Fruit fly (Drosophila melanogaster) whole organism, embryonic: ENCODE results near the gene Fitm.
A peak's percentile ranks its signal among the peaks of the same experiment; 100 is the strongest.

Experiments
- B-H1 ChIP-seq: fragments of 200-800 bp; sonication (Bioruptor generic); IDR thresholded peaks from 3 replicates; pipeline ENCODE4 v1.3.6; 2022; ENCODE audit warnings: missing biosample characterization, missing genetic modification characterization
- CG10209 ChIP-seq: fragments of 200-800 bp; sonication (Bioruptor generic); optimal IDR thresholded peaks from 3 replicates; lab custom pipeline; 2017; ENCODE audit warnings: missing biosample characterization, mild to moderate bottlenecking, missing genetic modification characterization, missing genetic modification reagents
- CG11456 ChIP-seq: fragments of 200-800 bp; sonication (Bioruptor generic); IDR thresholded peaks from 3 replicates; pipeline ENCODE4 v1.3.6; 2022; ENCODE audit warnings: missing biosample characterization, missing genetic modification characterization
- CG12155 ChIP-seq: fragments of 200-800 bp; sonication (Bioruptor generic); optimal IDR thresholded peaks from 3 replicates; lab custom pipeline; 2016; ENCODE audit warnings: missing biosample characterization, missing genetic modification characterization
- CG12391 ChIP-seq: fragments of 200-800 bp; sonication (Bioruptor generic); optimal IDR thresholded peaks from 3 replicates; lab custom pipeline; 2018; ENCODE audit warnings: missing biosample characterization, mild to moderate bottlenecking, missing genetic modification characterization, moderate library complexity
- CG12769 ChIP-seq: fragments of 200-800 bp; sonication (Bioruptor generic); optimal IDR thresholded peaks from 2 replicates; lab custom pipeline; 2019; ENCODE audit warnings: missing biosample characterization, mild to moderate bottlenecking, missing genetic modification characterization, moderate library complexity
- CG13123 ChIP-seq: fragments of 200-800 bp; sonication (Bioruptor generic); optimal IDR thresholded peaks from 2 replicates; lab custom pipeline; 2016; ENCODE audit warnings: missing biosample characterization, missing genetic modification characterization
- CG13775 ChIP-seq: fragments of 200-800 bp; sonication (Bioruptor generic); optimal IDR thresholded peaks from 3 replicates; lab custom pipeline; 2017; ENCODE audit warnings: missing biosample characterization, mild to moderate bottlenecking, missing genetic modification characterization
- CG15011 ChIP-seq: fragments of 200-800 bp; sonication (Bioruptor generic); optimal IDR thresholded peaks from 3 replicates; lab custom pipeline; 2018; ENCODE audit warnings: missing biosample characterization, mild to moderate bottlenecking, missing genetic modification characterization
- CG2712 ChIP-seq: fragments of 200-800 bp; optimal IDR thresholded peaks from 3 replicates; lab custom pipeline; 2019; ENCODE audit warnings: missing biosample characterization, mild to moderate bottlenecking, missing genetic modification characterization, moderate library complexity
- CG2875 ChIP-seq: fragments of 200-800 bp; sonication (Bioruptor generic); optimal IDR thresholded peaks from 2 replicates; lab custom pipeline; 2017; ENCODE audit warnings: missing biosample characterization, mild to moderate bottlenecking, missing genetic modification characterization, missing genetic modification reagents
- CG30403 ChIP-seq: fragments of 200-800 bp; sonication (Bioruptor generic); optimal IDR thresholded peaks from 3 replicates; lab custom pipeline; 2016; ENCODE audit warnings: missing biosample characterization, missing genetic modification characterization
- CG32532 ChIP-seq: fragments of 200-800 bp; sonication (Bioruptor generic); IDR thresholded peaks from 2 replicates; pipeline ENCODE4 v1.3.6; 2022; ENCODE audit warnings: missing biosample characterization, missing genetic modification characterization
- CG4282 ChIP-seq: fragments of 200-800 bp; sonication (Bioruptor generic); optimal IDR thresholded peaks from 2 replicates; lab custom pipeline; 2016; ENCODE audit warnings: missing biosample characterization, missing genetic modification characterization
- CG4854 ChIP-seq: fragments of 200-800 bp; sonication (Bioruptor generic); optimal IDR thresholded peaks from 2 replicates; lab custom pipeline; 2016; ENCODE audit warnings: missing biosample characterization, missing genetic modification characterization, inconsistent platforms
- CG6683 ChIP-seq: fragments of 200-800 bp; sonication (Bioruptor generic); optimal IDR thresholded peaks from 2 replicates; lab custom pipeline; 2017; ENCODE audit warnings: missing biosample characterization, mild to moderate bottlenecking, missing genetic modification characterization, missing genetic modification reagents
- CG7839 ChIP-seq: fragments of 200-800 bp; sonication (Bioruptor generic); optimal IDR thresholded peaks from 3 replicates; lab custom pipeline; 2018; ENCODE audit warnings: missing biosample characterization, mild to moderate bottlenecking, missing genetic modification characterization, moderate library complexity
- CG8924 ChIP-seq: fragments of 200-800 bp; optimal IDR thresholded peaks from 3 replicates; lab custom pipeline; 2019; ENCODE audit warnings: missing biosample characterization, mild to moderate bottlenecking, missing genetic modification characterization, moderate library complexity
- Deaf1 ChIP-seq: fragments of 200-800 bp; optimal IDR thresholded peaks from 3 replicates; lab custom pipeline; 2019; ENCODE audit warnings: missing biosample characterization, mild to moderate bottlenecking, missing genetic modification characterization, moderate library complexity
- Dfd ChIP-seq, 2 experiments: fragments of >200 bp; optimal IDR thresholded peaks; 2 replicates each; lab custom pipeline; 2017; ENCODE audit warnings: missing biosample characterization in 2 of 2, missing genetic modification characterization in 2 of 2
- Dip3 ChIP-seq: fragments of 200-800 bp; sonication (Bioruptor generic); optimal IDR thresholded peaks from 3 replicates; lab custom pipeline; 2016; ENCODE audit warnings: missing biosample characterization, missing genetic modification characterization
- HLH3B ChIP-seq: fragments of 200-800 bp; sonication (Bioruptor generic); IDR thresholded peaks from 2 replicates; pipeline ENCODE4 v1.3.6; 2022; ENCODE audit warnings: missing biosample characterization, missing genetic modification characterization
- Hr3 ChIP-seq: fragments of 200-800 bp; sonication (Bioruptor generic); optimal IDR thresholded peaks from 3 replicates; lab custom pipeline; 2016; ENCODE audit warnings: missing biosample characterization, missing genetic modification characterization
- Lhr ChIP-seq: fragments of 200-800 bp; sonication (Bioruptor generic); optimal IDR thresholded peaks from 3 replicates; lab custom pipeline; 2017; ENCODE audit warnings: mild to moderate bottlenecking, missing biosample characterization, missing genetic modification reagents, missing genetic modification characterization
- Sox100B ChIP-seq: fragments of 200-800 bp; sonication (Bioruptor generic); optimal IDR thresholded peaks from 3 replicates; lab custom pipeline; 2018; ENCODE audit warnings: missing biosample characterization, mild to moderate bottlenecking, missing genetic modification characterization
- Sox102F ChIP-seq: fragments of 200-800 bp; sonication (Bioruptor generic); optimal IDR thresholded peaks from 2 replicates; lab custom pipeline; 2018; ENCODE audit warnings: missing biosample characterization, mild to moderate bottlenecking, missing genetic modification characterization, moderate library complexity
- TFAM ChIP-seq: fragments of 200-800 bp; sonication (Bioruptor generic); optimal IDR thresholded peaks from 2 replicates; lab custom pipeline; 2017; ENCODE audit warnings: missing biosample characterization, missing genetic modification characterization, inconsistent platforms
- Xbp1 ChIP-seq: fragments of 200-800 bp; sonication (Bioruptor generic); optimal IDR thresholded peaks from 3 replicates; lab custom pipeline; 2016; ENCODE audit warnings: missing biosample characterization, mild to moderate bottlenecking, missing genetic modification characterization
- btn ChIP-seq: fragments of 200-800 bp; sonication (Bioruptor generic); optimal IDR thresholded peaks from 2 replicates; lab custom pipeline; 2016; ENCODE audit warnings: missing biosample characterization, missing genetic modification characterization
- cg ChIP-seq: fragments of 200-800 bp; sonication (Bioruptor generic); optimal IDR thresholded peaks from 3 replicates; lab custom pipeline; 2019; ENCODE audit warnings: missing biosample characterization, mild to moderate bottlenecking, missing genetic modification characterization, moderate library complexity
- crc ChIP-seq: fragments of 200-800 bp; sonication (Bioruptor generic); optimal IDR thresholded peaks from 2 replicates; lab custom pipeline; 2016; ENCODE audit warnings: missing biosample characterization, missing genetic modification characterization
- da ChIP-seq: fragments of 200-800 bp; sonication (Bioruptor generic); optimal IDR thresholded peaks from 2 replicates; lab custom pipeline; 2016; ENCODE audit warnings: missing biosample characterization, missing genetic modification characterization
- dmrt11E ChIP-seq: fragments of 200-800 bp; sonication (Bioruptor generic); optimal IDR thresholded peaks from 3 replicates; lab custom pipeline; 2018; ENCODE audit warnings: missing biosample characterization, mild to moderate bottlenecking, missing genetic modification characterization, moderate library complexity
- dmrt99B ChIP-seq: fragments of 200-800 bp; sonication (Bioruptor generic); optimal IDR thresholded peaks from 2 replicates; lab custom pipeline; 2018; ENCODE audit warnings: missing biosample characterization, mild to moderate bottlenecking, missing genetic modification characterization, moderate library complexity
- dpn ChIP-seq, 2 experiments: fragments of 200-800 bp; sonication (Bioruptor generic); optimal IDR thresholded peaks; 3 replicates each; lab custom pipeline; 2016; ENCODE audit warnings: missing biosample characterization in 2 of 2, missing genetic modification characterization in 2 of 2
- exex ChIP-seq: fragments of 200-800 bp; sonication (Bioruptor generic); optimal IDR thresholded peaks from 4 replicates; lab custom pipeline; 2018; ENCODE audit warnings: missing biosample characterization, mild to moderate bottlenecking, missing genetic modification characterization, moderate library complexity
- gem ChIP-seq: fragments of 200-800 bp; sonication (Bioruptor generic); optimal IDR thresholded peaks from 2 replicates; lab custom pipeline; 2019; ENCODE audit warnings: missing biosample characterization, mild to moderate bottlenecking, missing genetic modification characterization, moderate library complexity
- grau ChIP-seq: fragments of 200-800 bp; optimal IDR thresholded peaks from 3 replicates; lab custom pipeline; 2019; ENCODE audit warnings: missing biosample characterization, mild to moderate bottlenecking, missing genetic modification characterization, moderate library complexity
- lola ChIP-seq, 3 experiments: fragments of >200 bp in 2 of 3; fragments of 200-800 bp in 1 of 3; sonication (Bioruptor generic) in 1 of 3; optimal IDR thresholded peaks; 2 replicates each; lab custom pipeline; 2017 to 2019; ENCODE audit warnings: missing biosample characterization in 3 of 3, missing genetic modification characterization in 3 of 3, mild to moderate bottlenecking in 1 of 3, moderate library complexity in 1 of 3
- pzg ChIP-seq: fragments of 200-800 bp; sonication (Bioruptor generic); optimal IDR thresholded peaks from 3 replicates; lab custom pipeline; 2018; ENCODE audit warnings: missing biosample characterization, mild to moderate bottlenecking, missing genetic modification characterization, moderate library complexity
- ranshi ChIP-seq: fragments of 200-800 bp; sonication (Bioruptor generic); IDR thresholded peaks from 2 replicates; pipeline ENCODE4 v1.3.6; 2022; ENCODE audit warnings: missing biosample characterization, missing genetic modification characterization
- scrt ChIP-seq: fragments of 200-800 bp; sonication (Bioruptor generic); optimal IDR thresholded peaks from 2 replicates; lab custom pipeline; 2018; ENCODE audit warnings: missing biosample characterization, mild to moderate bottlenecking, missing genetic modification characterization, moderate library complexity
- sens ChIP-seq: fragments of 200-800 bp; sonication (Bioruptor generic); peaks from one replicate; lab custom pipeline; 2016; ENCODE audit warnings: missing biosample characterization, missing genetic modification characterization
- seq ChIP-seq: fragments of 200-800 bp; sonication (Bioruptor generic); IDR thresholded peaks from 2 replicates; pipeline ENCODE4 v1.3.6; 2022; ENCODE audit warnings: missing biosample characterization, missing genetic modification characterization
- slbo ChIP-seq: fragments of 200-800 bp; sonication (Bioruptor generic); IDR thresholded peaks from 2 replicates; pipeline ENCODE4 v1.3.6; 2022; ENCODE audit warnings: missing biosample characterization, missing genetic modification characterization
- tgo ChIP-seq: fragments of 200-800 bp; sonication (Bioruptor generic); IDR thresholded peaks from 3 replicates; pipeline ENCODE4 v1.3.6; 2022; ENCODE audit warnings: missing biosample characterization, missing genetic modification characterization
- twi ChIP-seq: fragments of 200-800 bp; optimal IDR thresholded peaks from 2 replicates; lab custom pipeline; 2019; ENCODE audit warnings: missing biosample characterization, mild to moderate bottlenecking, missing genetic modification characterization, moderate library complexity
- unc-4 ChIP-seq: fragments of 200-800 bp; sonication (Bioruptor generic); IDR thresholded peaks from 2 replicates; pipeline ENCODE4 v1.3.6; 2022; ENCODE audit warnings: missing biosample characterization, missing genetic modification characterization; ENCODE audit not compliant: partially characterized antibody

The Fitm gene

dm6 chr3L:5145814-5146244 is at the start of gene Fitm, which contains the start of gene AlaRS-m (continued):
- TF ChIP-seq pzg (GFP tag; lab: Kevin White, UChicago) (peak; percentile 63), B-H1 (GFP tag; lab: Robert Waterston, UW) (no peak), unc-4 (0 out of 2 replicates have a peak, but pooled peaks have one; percentile 25), Xbp1 (GFP tag; lab: Kevin White, UChicago) (no peak), crc (GFP tag; lab: Kevin White, UChicago) (no peak)

DNA sequence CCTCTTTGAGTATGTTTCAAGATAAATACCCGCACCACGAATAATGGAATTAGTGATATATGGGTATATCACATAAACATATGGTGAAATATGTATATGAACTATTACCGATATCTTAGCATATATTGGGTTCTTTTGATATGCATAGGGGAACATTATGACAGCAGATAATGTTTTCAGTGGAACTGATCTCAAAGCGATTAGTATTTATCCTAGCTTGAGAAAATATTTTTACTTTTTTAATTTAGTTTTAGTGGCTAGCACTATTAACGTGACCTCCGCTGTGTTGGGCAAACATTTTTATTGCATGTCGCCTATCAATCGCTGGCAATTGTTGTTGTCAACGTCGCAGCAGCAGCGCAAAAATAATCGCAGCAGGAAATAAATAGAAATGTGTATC is 42.5 kb upstream of the Fitm start:
- TF ChIP-seq CG7839 (peak; percentile 43), Xbp1 (GFP tag; lab: Kevin White, UChicago) (peak; percentile 8), Dip3 (GFP tag; lab: Kevin White, UChicago) (peak; percentile 32), dmrt11E (tag; lab: Kevin White, UChicago) (peak; percentile 29), slbo (GFP tag; lab: Robert Waterston, UW) (peak; percentile 58; the same call in 1 of the 2 replicates), cg (GFP tag; lab: Kevin White, UChicago) (no peak), Sox100B (GFP tag; lab: Kevin White, UChicago) (peak; percentile 16), dmrt99B (tag; lab: Kevin White, UChicago) (peak; percentile 18), CG12769 (peak; percentile 36), Lhr (GFP tag; lab: Kevin White, UChicago) (no peak), btn (GFP tag; lab: Kevin White, UChicago) (no peak), grau (tag; lab: Kevin White, UChicago) (peak; percentile 29), CG13775 (GFP tag; lab: Kevin White, UChicago) (peak; percentile 18), CG13123 (GFP tag; lab: Kevin White, UChicago) (no peak), Dfd (GFP tag; optimal IDR thresholded peaks at IDR 0.05; lab: Kevin White, UChicago) (no peak), CG10209 (GFP tag; lab: Kevin White, UChicago) (peak; percentile 9), TFAM (GFP tag; lab: Kevin White, UChicago) (no peak), seq (0 out of 2 replicates have a peak, but pooled peaks have one; percentile 27), CG15011 (GFP tag; lab: Kevin White, UChicago) (peak; percentile 13), da (GFP tag; lab: Kevin White, UChicago) (no peak), CG6683 (GFP tag; lab: Kevin White, UChicago) (no peak), CG12155 (GFP tag; lab: Kevin White, UChicago) (peak; percentile 27), CG4282 (GFP tag; lab: Kevin White, UChicago) (no peak), scrt (GFP tag; lab: Kevin White, UChicago) (peak; percentile 2), CG32532 (GFP tag; lab: Robert Waterston, UW) (no peak), exex (tag; lab: Kevin White, UChicago) (no peak), ranshi (peak; percentile 30; the same call in 1 of the 2 replicates), CG12391 (tag; lab: Kevin White, UChicago) (peak; percentile 28), CG2712 (tag; lab: Kevin White, UChicago) (no peak), CG2875 (GFP tag; lab: Kevin White, UChicago) (no peak), HLH3B (GFP tag; lab: Robert Waterston, UW) (0 out of 2 replicates have a peak, but pooled peaks have one; percentile 32), Sox102F (GFP tag; lab: Kevin White, UChicago) (peak; percentile 48), sens (GFP tag; lab: Kevin White, UChicago) (peak; percentile 68), lola (GFP tag; optimal IDR thresholded peaks at IDR 0.05; lab: Kevin White, UChicago) (peak in 1 of 3 experiments; percentile 27), tgo (GFP tag; lab: Robert Waterston, UW) (no peak), twi (tag; lab: Kevin White, UChicago) (peak; percentile 34), dpn (GFP tag; optimal IDR thresholded peaks at IDR 0.05; lab: Kevin White, UChicago) (peak in 1 of 2 experiments; percentile 14), CG8924 (tag; lab: Kevin White, UChicago) (peak; percentile 20), CG11456 (GFP tag; lab: Robert Waterston, UW) (no peak), CG30403 (GFP tag; lab: Kevin White, UChicago) (peak; percentile 10), gem (tag; lab: Kevin White, UChicago) (peak; percentile 41), Deaf1 (tag; lab: Kevin White, UChicago) (no peak), Hr3 (GFP tag; lab: Kevin White, UChicago) (peak; percentile 2), CG4854 (GFP tag; lab: Kevin White, UChicago) (no peak)
